Worm (Caenorhabditis elegans) whole organism, early embryonic: Measurements from ENCODE around the gene lron-15.

ENCODE experiments used
- B0310.2 ChIP-seq: sonication (generic microtip); optimal IDR thresholded peaks from 2 replicates; lab custom pipeline; 2016; ENCODE audit warnings: mild to moderate bottlenecking, missing genetic modification characterization, missing compliant biosample characterization
- F13C5.2 ChIP-seq: sonication (generic microtip); optimal IDR thresholded peaks from 2 replicates; lab custom pipeline; 2017; ENCODE audit warnings: mild to moderate bottlenecking, missing genetic modification characterization, inconsistent platforms, missing compliant biosample characterization
- aly-1 ChIP-seq: sonication (generic microtip); optimal IDR thresholded peaks from 2 replicates; lab custom pipeline; 2016; ENCODE audit warnings: missing genetic modification characterization, missing compliant biosample characterization
- ama-1 ChIP-seq: fragments of 150-350 bp; optimal IDR thresholded peaks from 2 replicates; lab custom pipeline; 2014
- ceh-13 ChIP-seq: fragments of 200-800 bp; sonication (Bioruptor generic); optimal IDR thresholded peaks from 2 replicates; lab custom pipeline; 2018; ENCODE audit warnings: mild to moderate bottlenecking, missing genetic modification characterization, missing compliant biosample characterization
- ceh-36 ChIP-seq: sonication (generic microtip); optimal IDR thresholded peaks from 2 replicates; lab custom pipeline; 2016; ENCODE audit warnings: missing genetic modification characterization, inconsistent platforms, missing compliant biosample characterization
- ets-7 ChIP-seq: sonication (generic microtip); optimal IDR thresholded peaks from 2 replicates; lab custom pipeline; 2016; ENCODE audit warnings: missing genotype, missing genetic modification characterization, missing compliant biosample characterization
- flt-1 ChIP-seq: fragments of 200-800 bp; sonication (Bioruptor generic); IDR thresholded peaks from 2 replicates; pipeline ENCODE4 v1.3.6; 2022; ENCODE audit warnings: missing genetic modification characterization, missing compliant biosample characterization
- hmbx-1 ChIP-seq: sonication (generic microtip); optimal IDR thresholded peaks from 2 replicates; lab custom pipeline; 2016; ENCODE audit warnings: mild to moderate bottlenecking, missing genetic modification characterization, missing compliant biosample characterization
- hmg-4 ChIP-seq: fragments of 200-800 bp; sonication (Bioruptor generic); optimal IDR thresholded peaks from 2 replicates; lab custom pipeline; 2018; ENCODE audit warnings: mild to moderate bottlenecking, missing genetic modification characterization, missing compliant biosample characterization
- hnd-1 ChIP-seq: sonication (generic microtip); optimal IDR thresholded peaks from 2 replicates; lab custom pipeline; 2016; ENCODE audit warnings: missing genetic modification characterization, missing compliant biosample characterization
- pes-1 ChIP-seq: fragments of 200-800 bp; sonication (Bioruptor generic); IDR thresholded peaks from 2 replicates; pipeline ENCODE4 v1.3.6; 2022; ENCODE audit warnings: missing genetic modification reagents, missing genetic modification characterization, missing compliant biosample characterization
- scrt-1 ChIP-seq: fragments of 200-800 bp; sonication (Bioruptor generic); IDR thresholded peaks from 2 replicates; pipeline ENCODE4 v1.3.6; 2022; ENCODE audit warnings: missing genetic modification characterization, missing compliant biosample characterization
- sea-1 ChIP-seq: fragments of 200-800 bp; sonication (Bioruptor generic); conservative IDR thresholded peaks from 2 replicates; pipeline ENCODE4 v1.3.6; 2022; ENCODE audit warnings: missing genetic modification characterization, missing compliant biosample characterization
- tbx-11 ChIP-seq: fragments of 200-800 bp; sonication (Bioruptor generic); IDR thresholded peaks from 2 replicates; pipeline ENCODE4 v1.3.6; 2022; ENCODE audit warnings: missing genetic modification characterization, missing compliant biosample characterization
- tbx-37 ChIP-seq: fragments of 200-800 bp; sonication (Bioruptor generic); conservative IDR thresholded peaks from 2 replicates; pipeline ENCODE4 v1.3.6; 2022; ENCODE audit warnings: missing genetic modification reagents, missing genetic modification characterization, missing compliant biosample characterization
- tra-4 ChIP-seq: sonication (generic microtip); optimal IDR thresholded peaks from 2 replicates; lab custom pipeline; 2017; ENCODE audit warnings: missing genetic modification characterization, missing compliant biosample characterization

lron-15 gene

ce11 chrII:6502826-6503225 is 41.9 kb downstream of the lron-15 start, which contains the start of gene R05G9.1:
Gene R05G9.1 (plus strand): TSS chrII:6503168.
- no peak for TF ChIP-seq scrt-1 (GFP tag; lab: Robert Waterston, UW)
- TF ChIP-seq tbx-11 = no peak

DNA sequence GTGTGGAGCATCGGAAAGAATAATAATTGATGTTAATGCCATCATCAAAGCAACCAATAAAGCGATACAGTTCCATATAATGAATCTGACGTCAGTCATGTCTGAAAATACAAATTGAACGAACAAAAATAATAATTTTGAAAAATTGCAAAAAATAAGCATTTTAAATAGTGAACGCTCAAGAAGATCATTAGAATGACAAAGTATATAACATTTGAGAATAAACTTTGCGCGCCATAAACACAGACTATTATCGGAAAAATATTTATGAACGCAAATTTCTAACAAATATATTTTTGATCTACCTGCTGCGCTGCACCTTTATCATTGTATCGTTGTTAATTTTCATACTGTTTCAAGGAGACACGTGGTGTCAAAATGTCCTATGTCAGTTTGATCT is 43.3 kb downstream of the lron-15 start, which contains the start of gene R05G9.3:
Gene R05G9.3, minus strand, starts transcription at position 101 of the 400 bp plus-strand sequence.
- TF ChIP-seq ceh-36 (no peak), ets-7 (tag; lab: Kevin White, UChicago) (no peak), flt-1 (GFP tag; lab: Robert Waterston, UW) (no peak), tbx-11 (no peak), hmg-4 (GFP tag; lab: Kevin White, UChicago) (no peak), aly-1 (tag; lab: Kevin White, UChicago) (no peak), tra-4 (tag; lab: Kevin White, UChicago) (no peak), sea-1 (GFP tag; lab: Robert Waterston, UW) (no peak), B0310.2 (tag; lab: Kevin White, UChicago) (no peak), scrt-1 (GFP tag; lab: Robert Waterston, UW) (no peak), pes-1 (no peak), ama-1 (lab: Kevin White, UChicago) (no peak), hnd-1 (tag; lab: Kevin White, UChicago) (no peak), F13C5.2 (no peak), ceh-13 (GFP tag; lab: Kevin White, UChicago) (no peak)

DNA sequence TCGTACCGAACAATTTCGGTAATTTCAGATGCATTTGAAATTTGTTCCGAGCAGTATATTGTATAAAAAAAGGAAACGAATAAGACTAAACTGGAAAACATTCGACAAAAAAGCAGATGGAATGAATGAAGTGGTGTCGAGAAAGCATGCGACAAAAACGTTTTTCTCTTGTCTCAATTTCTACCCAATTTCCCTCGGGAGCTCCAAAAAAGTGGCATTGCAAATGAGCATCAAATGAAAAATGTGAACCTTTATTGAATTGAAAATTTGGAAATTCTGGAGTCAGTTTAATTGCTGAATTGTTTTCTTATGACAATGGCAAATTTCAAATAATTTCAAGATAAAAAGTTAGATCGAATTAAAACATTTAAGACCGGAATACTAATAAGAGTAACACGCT is 44.5 kb downstream of the lron-15 start, which contains the start of gene R05G9.5:
Gene R05G9.5, minus strand, starts transcription at position 101 of the 400 bp plus-strand sequence.
- TF ChIP-seq F13C5.2 (no peak), flt-1 (GFP tag; lab: Robert Waterston, UW) (no peak), scrt-1 (GFP tag; lab: Robert Waterston, UW) (no peak), ceh-13 (GFP tag; lab: Kevin White, UChicago) (no peak), hnd-1 (tag; lab: Kevin White, UChicago) (no peak), ceh-36 (no peak), ama-1 (lab: Kevin White, UChicago) (no peak), sea-1 (GFP tag; lab: Robert Waterston, UW) (no peak), tbx-11 (no peak), tra-4 (tag; lab: Kevin White, UChicago) (no peak)

- TF ChIP-seq hmg-4 (GFP tag; lab: Kevin White, UChicago) (no peak), tra-4 (tag; lab: Kevin White, UChicago) (no peak), ets-7 (tag; lab: Kevin White, UChicago) (no peak), B0310.2 (tag; lab: Kevin White, UChicago) (no peak), flt-1 (GFP tag; lab: Robert Waterston, UW) (no peak), tbx-37 (GFP tag; lab: Robert Waterston, UW) (no peak), ceh-13 (GFP tag; lab: Kevin White, UChicago) (no peak), aly-1 (tag; lab: Kevin White, UChicago) (no peak), scrt-1 (GFP tag; lab: Robert Waterston, UW) (no peak), hmbx-1 (tag; lab: Kevin White, UChicago) (no peak)
Measured at ce11 chrII:6499067-6499466, 45.6 kb downstream of the lron-15 start, which contains the start of gene twk-49. Gene twk-49 (minus strand): TSS chrII:6499167.

DNA sequence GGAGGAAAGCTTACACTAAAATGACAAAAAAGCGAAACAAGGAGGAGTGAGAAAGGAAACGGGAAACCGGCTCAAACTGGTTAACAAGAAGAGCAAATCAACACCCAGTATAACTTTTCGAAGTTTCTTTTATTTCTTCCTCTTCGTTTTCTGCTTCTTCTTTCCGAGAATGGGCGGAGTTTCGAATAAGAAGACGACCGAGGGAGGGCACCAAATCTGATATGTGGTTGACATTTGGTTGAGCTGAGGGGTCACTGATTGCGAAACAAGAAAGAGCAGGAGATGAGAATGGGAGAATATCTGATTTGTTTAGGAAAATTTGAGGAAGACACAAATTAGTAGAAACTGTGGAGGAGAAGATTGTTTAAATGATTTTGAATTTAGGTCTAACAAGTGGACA is 46.1 kb downstream of the lron-15 start:
- TF ChIP-seq ceh-36 (no peak), hnd-1 (tag; lab: Kevin White, UChicago) (no peak), pes-1 (no peak), ama-1 (lab: Kevin White, UChicago) (no peak)

- TF ChIP-seq F13C5.2 (no peak), ets-7 (tag; lab: Kevin White, UChicago) (no peak), ama-1 (lab: Kevin White, UChicago) (no peak), tbx-37 (GFP tag; lab: Robert Waterston, UW) (no peak), ceh-13 (GFP tag; lab: Kevin White, UChicago) (no peak), sea-1 (GFP tag; lab: Robert Waterston, UW) (no peak), hmbx-1 (tag; lab: Kevin White, UChicago) (no peak), flt-1 (GFP tag; lab: Robert Waterston, UW) (no peak), B0310.2 (tag; lab: Kevin White, UChicago) (no peak), aly-1 (tag; lab: Kevin White, UChicago) (no peak), scrt-1 (GFP tag; lab: Robert Waterston, UW) (no peak)
Measured at ce11 chrII:6497137-6497536, 47.6 kb downstream of the lron-15 start.

- no peak for TF ChIP-seq B0310.2 (tag; lab: Kevin White, UChicago)
- no peak for TF ChIP-seq aly-1 (tag; lab: Kevin White, UChicago)
- no peak for TF ChIP-seq tra-4 (tag; lab: Kevin White, UChicago)
- no peak for TF ChIP-seq sea-1 (GFP tag; lab: Robert Waterston, UW)
- no peak for TF ChIP-seq hmg-4 (GFP tag; lab: Kevin White, UChicago)
- no peak for TF ChIP-seq ceh-13 (GFP tag; lab: Kevin White, UChicago)
- no peak for TF ChIP-seq ama-1 (lab: Kevin White, UChicago)
- no peak for TF ChIP-seq tbx-37 (GFP tag; lab: Robert Waterston, UW)
- no peak for TF ChIP-seq flt-1 (GFP tag; lab: Robert Waterston, UW)
- no peak for TF ChIP-seq scrt-1 (GFP tag; lab: Robert Waterston, UW)
- TF ChIP-seq hmbx-1 (tag; lab: Kevin White, UChicago) = no peak
- TF ChIP-seq ets-7 (tag; lab: Kevin White, UChicago) = no peak
- no peak for TF ChIP-seq F13C5.2
Measured at ce11 chrII:6496496-6496895, 48.2 kb downstream of the lron-15 start.
